Worm (Caenorhabditis elegans) whole organism, midembryonic: Measurements from ENCODE around the gene cisd-3.2.

Experiments used
- flt-1 ChIP-seq: fragments of 200-800 bp; sonication (Bioruptor generic); IDR thresholded peaks from 2 replicates; pipeline ENCODE4 v1.3.6; 2022; ENCODE audit warnings: missing genetic modification characterization, missing compliant biosample characterization
- klf-2 ChIP-seq: fragments of 200-800 bp; sonication (Bioruptor generic); conservative IDR thresholded peaks from 2 replicates; pipeline ENCODE4 v1.3.6; 2022; ENCODE audit warnings: missing genetic modification reagents, missing genetic modification characterization, missing compliant biosample characterization
- med-1 ChIP-seq: sonication (generic microtip); optimal IDR thresholded peaks from 2 replicates; lab custom pipeline; 2017; ENCODE audit warnings: missing genetic modification characterization, mild to moderate bottlenecking, missing compliant biosample characterization, antibody characterized with exemption, missing genetic modification reagents; ENCODE audit not compliant: insufficient read depth

ce11 chrIII:1519906-1520305, 20.4 kb upstream of the cisd-3.2 start:
- TF ChIP-seq flt-1 (GFP tag; lab: Robert Waterston, UW) (no peak), klf-2 (GFP tag; lab: Robert Waterston, UW) (no peak), med-1 (GFP tag; lab: Kevin White, UChicago) (no peak)
